Worm (Caenorhabditis elegans): ENCODE measurements around the gene atg-18.
A peak's percentile ranks its signal among the peaks of the same experiment; 100 is the strongest.

atg-18 gene

DNA sequence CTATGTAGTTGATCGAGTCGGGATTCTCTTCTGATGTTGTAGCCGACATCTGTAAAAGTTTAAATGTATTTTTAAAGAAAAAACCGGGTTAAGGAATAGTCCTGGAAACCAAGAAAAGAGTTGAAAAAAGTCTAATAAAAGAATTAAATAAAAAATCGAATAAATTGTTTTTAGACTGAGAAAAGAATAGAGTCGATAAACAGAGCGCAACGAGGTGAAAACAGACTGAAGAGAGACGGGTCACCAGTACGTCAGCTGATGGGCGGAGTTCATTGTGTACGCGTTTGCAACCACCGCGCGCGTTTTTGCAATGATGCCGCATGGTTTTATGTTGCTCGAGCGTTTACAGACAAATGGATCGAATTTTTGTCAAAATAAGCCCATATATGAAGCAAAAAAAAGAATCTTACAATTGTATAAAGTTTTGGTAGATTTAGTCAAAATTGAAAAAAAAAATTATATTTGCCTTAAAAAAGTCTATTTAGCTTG is at the start of gene atg-18:
Gene atg-18, minus strand, starts transcription at position 51 of the 489 bp plus-strand sequence.
- peak; percentile 58; the same call in 1 of the 2 replicates for TF ChIP-seq ztf-29 (GFP tag; IDR thresholded peaks at IDR 0.05)
- TF ChIP-seq tab-1 (GFP tag; IDR thresholded peaks at IDR 0.05): no peak
- peak; percentile 78 for TF ChIP-seq med-1 (GFP tag; optimal IDR thresholded peaks at IDR 0.05; ENCODE audit: insufficient read depth)
- no peak for TF ChIP-seq T22C8.4 (GFP tag; IDR thresholded peaks at IDR 0.05)
- TF ChIP-seq ref-1 (GFP tag; conservative IDR thresholded peaks at IDR 0.05): no peak
- no peak for TF ChIP-seq flt-1 (GFP tag; IDR thresholded peaks at IDR 0.05)
- TF ChIP-seq klf-2 (GFP tag; conservative IDR thresholded peaks at IDR 0.05): peak; percentile 51; the same call in 1 of the 2 replicates
- peak; percentile 68; the same call in 1 of the 2 replicates for TF ChIP-seq ztf-23 (GFP tag; IDR thresholded peaks at IDR 0.05)
- peak; percentile 2 for TF ChIP-seq cog-1 (tag; optimal IDR thresholded peaks at IDR 0.05)

DNA sequence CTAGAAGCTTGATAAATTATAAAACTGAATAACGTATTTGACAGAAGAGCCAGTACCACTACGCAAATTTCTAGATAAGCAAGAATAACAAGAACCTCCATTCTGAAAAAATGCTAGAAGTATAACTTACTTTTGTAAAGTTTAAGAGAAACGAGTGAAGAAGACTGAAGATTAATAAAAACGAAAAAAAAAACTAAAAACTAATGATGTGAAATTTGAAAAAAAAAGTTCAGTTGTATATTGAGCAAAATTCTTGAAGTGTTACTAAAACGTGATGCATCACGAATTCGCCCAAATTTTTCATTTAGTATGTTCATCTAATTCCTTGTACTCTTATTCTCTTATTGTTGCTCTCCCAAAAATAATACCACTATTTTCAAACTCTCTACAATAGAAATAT is 46.1 kb upstream of the atg-18 start, which contains the start of gene ZC190.6:
Gene ZC190.6, minus strand, starts transcription at position 101 of the 400 bp plus-strand sequence.
- no peak for TF ChIP-seq cog-1 (tag; optimal IDR thresholded peaks at IDR 0.05)
- no peak for TF ChIP-seq ztf-29 (GFP tag; IDR thresholded peaks at IDR 0.05)
- no peak for TF ChIP-seq ztf-23 (GFP tag; IDR thresholded peaks at IDR 0.05)
- TF ChIP-seq klf-2 (GFP tag; conservative IDR thresholded peaks at IDR 0.05): no peak
- no peak for TF ChIP-seq ref-1 (GFP tag; conservative IDR thresholded peaks at IDR 0.05)
- TF ChIP-seq med-1 (GFP tag; optimal IDR thresholded peaks at IDR 0.05; ENCODE audit: insufficient read depth): no peak
- TF ChIP-seq flt-1 (GFP tag; IDR thresholded peaks at IDR 0.05): no peak
- TF ChIP-seq tab-1 (GFP tag; IDR thresholded peaks at IDR 0.05): no peak
- no peak for TF ChIP-seq T22C8.4 (GFP tag; IDR thresholded peaks at IDR 0.05)

DNA sequence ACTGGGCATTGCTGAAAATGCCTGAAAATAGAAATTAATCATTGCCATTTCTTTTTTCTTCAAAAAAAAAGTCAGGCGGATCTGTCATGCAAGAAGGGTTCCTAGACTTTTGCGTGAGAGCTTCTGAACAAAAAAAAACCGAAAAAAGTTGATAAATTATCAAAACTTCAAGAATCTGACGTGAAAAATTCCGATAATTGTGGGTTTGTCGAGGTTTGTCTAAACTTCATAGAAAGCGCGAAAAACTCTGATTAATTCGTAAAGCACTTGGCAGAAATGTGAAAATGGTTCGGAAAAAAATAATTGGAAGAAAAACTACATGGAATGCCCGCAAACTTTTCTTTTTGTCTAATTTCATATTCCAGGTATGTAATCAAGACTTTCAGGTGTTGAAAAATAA is 42.4 kb upstream of the atg-18 start, which contains the start of gene ZC190.5:
Gene ZC190.5, minus strand, starts transcription at position 101 of the 400 bp plus-strand sequence.
- no peak for TF ChIP-seq ztf-29 (GFP tag; IDR thresholded peaks at IDR 0.05)
- no peak for TF ChIP-seq cog-1 (tag; optimal IDR thresholded peaks at IDR 0.05)
- TF ChIP-seq klf-2 (GFP tag; conservative IDR thresholded peaks at IDR 0.05): no peak
- no peak for TF ChIP-seq med-1 (GFP tag; optimal IDR thresholded peaks at IDR 0.05; ENCODE audit: insufficient read depth)
- TF ChIP-seq tab-1 (GFP tag; IDR thresholded peaks at IDR 0.05): no peak
- no peak for TF ChIP-seq ref-1 (GFP tag; conservative IDR thresholded peaks at IDR 0.05)
- TF ChIP-seq ztf-23 (GFP tag; IDR thresholded peaks at IDR 0.05): no peak
- no peak for TF ChIP-seq T22C8.4 (GFP tag; IDR thresholded peaks at IDR 0.05)
- no peak for TF ChIP-seq flt-1 (GFP tag; IDR thresholded peaks at IDR 0.05)

DNA sequence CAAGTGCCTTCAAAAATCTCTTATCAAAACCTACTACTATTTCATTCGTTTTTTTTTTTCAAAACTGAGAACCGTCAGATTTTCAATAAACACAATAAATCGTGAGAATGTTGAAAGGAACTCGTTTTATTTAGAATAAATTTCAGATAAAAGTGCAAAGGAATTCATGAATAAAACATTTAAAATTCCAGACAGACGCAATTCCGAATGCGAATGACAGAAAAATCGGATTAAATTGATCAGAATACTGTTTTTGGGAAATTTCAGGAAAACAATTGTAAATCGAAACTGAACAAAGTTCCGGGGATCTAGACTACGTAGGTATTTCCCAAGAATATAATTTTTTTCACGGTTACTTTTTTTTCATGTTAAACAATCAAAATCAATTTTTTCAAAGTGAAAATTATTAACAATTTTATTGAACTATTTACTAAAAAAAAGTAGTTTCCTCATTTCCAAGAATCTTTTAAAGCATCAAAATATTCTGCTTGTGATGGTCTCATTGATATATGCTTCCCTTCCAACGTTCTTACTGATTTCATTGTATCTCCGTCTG is 40.5 kb upstream of the atg-18 start:
- TF ChIP-seq ztf-29 (GFP tag; IDR thresholded peaks at IDR 0.05) (no peak), ref-1 (GFP tag; conservative IDR thresholded peaks at IDR 0.05) (no peak), klf-2 (GFP tag; conservative IDR thresholded peaks at IDR 0.05) (no peak)

DNA sequence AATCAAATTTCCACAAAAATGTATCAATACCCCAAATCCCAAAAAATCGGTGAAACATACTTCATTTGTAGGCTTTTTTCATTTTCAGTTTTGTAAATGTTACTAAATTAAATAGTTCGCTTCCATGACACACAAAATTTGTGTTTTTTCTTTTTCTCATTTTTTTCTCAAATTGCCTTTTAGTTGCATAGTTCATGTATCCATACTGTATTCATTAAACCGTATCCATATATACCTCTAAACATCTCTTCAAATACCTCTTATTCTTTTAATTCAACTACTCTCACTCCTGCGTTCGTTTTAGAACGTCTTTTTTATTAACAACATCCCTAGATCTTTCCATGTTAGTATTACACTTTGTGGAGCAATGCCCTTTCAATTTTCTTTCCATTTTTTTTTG is 39.6 kb upstream of the atg-18 start:
- TF ChIP-seq tab-1 (GFP tag; IDR thresholded peaks at IDR 0.05) (no peak), flt-1 (GFP tag; IDR thresholded peaks at IDR 0.05) (no peak), cog-1 (tag; optimal IDR thresholded peaks at IDR 0.05) (no peak), ref-1 (GFP tag; conservative IDR thresholded peaks at IDR 0.05) (no peak), ztf-23 (GFP tag; IDR thresholded peaks at IDR 0.05) (no peak), ztf-29 (GFP tag; IDR thresholded peaks at IDR 0.05) (no peak), T22C8.4 (GFP tag; IDR thresholded peaks at IDR 0.05) (no peak), klf-2 (GFP tag; conservative IDR thresholded peaks at IDR 0.05) (no peak), med-1 (GFP tag; optimal IDR thresholded peaks at IDR 0.05; ENCODE audit: insufficient read depth) (no peak)

DNA sequence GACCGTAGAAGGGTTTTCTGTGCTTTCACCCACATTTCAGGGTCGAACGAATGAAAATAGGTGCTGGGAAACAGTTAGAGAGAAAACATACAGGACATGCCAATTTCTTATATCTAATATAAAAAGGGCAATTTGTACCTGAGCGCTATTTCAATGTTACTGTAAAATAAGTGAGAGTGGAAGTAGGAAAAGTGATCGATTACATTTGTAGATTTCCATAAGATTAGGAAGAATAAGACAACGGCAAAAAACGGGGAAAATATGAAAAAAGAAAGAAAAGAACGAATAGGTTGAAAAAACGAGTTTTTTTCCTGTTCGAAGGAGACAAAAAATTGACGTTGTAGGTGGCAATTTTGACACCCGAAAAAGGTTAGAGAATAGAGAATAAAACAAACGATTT is 37.1 kb upstream of the atg-18 start:
- no peak for TF ChIP-seq ztf-29 (GFP tag; IDR thresholded peaks at IDR 0.05)

DNA sequence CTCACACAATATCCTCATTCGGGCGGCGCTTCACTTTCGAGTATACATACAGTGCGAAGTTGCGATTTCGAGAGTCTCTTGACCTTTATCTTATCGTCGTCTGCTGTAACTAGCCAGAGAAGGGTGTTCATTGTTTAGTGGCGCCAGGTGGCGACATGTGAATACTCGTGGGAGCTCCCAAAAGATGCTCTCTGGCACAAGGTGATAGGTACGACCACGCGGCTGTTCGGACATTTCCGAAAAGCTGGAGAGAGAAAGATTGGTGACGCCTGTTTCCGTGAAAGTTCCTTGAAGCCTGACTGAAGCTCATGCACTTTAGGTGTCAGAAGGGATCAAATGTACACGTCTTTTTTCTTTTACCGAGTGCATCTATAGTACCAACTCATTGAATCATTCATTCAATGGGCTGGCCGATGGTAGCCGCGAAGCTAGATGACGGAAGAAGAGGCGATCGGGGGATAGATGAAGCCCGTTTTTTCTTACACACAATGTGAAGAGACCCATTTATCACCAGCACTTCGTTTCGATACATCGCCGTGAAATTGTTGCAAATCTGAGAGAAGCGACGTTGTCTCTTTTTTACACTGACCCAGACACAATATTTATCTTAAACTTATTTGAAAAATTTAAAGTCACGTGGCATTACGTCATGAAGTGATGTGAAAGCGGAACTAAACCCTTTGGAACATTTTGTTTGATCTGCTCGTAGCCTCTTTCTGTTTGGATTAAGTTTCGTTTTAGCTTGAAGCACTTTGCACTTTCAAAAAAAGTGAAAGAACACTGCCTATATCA is 36.3 kb upstream of the atg-18 start:
- no peak for TF ChIP-seq flt-1 (GFP tag; IDR thresholded peaks at IDR 0.05)
- no peak for TF ChIP-seq ztf-23 (GFP tag; IDR thresholded peaks at IDR 0.05)
- no peak for TF ChIP-seq tab-1 (GFP tag; IDR thresholded peaks at IDR 0.05)
- TF ChIP-seq med-1 (GFP tag; optimal IDR thresholded peaks at IDR 0.05; ENCODE audit: insufficient read depth): no peak
- no peak for TF ChIP-seq ztf-29 (GFP tag; IDR thresholded peaks at IDR 0.05)
- TF ChIP-seq ref-1 (GFP tag; conservative IDR thresholded peaks at IDR 0.05): no peak
- TF ChIP-seq cog-1 (tag; optimal IDR thresholded peaks at IDR 0.05): no peak
- no peak for TF ChIP-seq klf-2 (GFP tag; conservative IDR thresholded peaks at IDR 0.05)
- TF ChIP-seq T22C8.4 (GFP tag; IDR thresholded peaks at IDR 0.05): no peak

DNA sequence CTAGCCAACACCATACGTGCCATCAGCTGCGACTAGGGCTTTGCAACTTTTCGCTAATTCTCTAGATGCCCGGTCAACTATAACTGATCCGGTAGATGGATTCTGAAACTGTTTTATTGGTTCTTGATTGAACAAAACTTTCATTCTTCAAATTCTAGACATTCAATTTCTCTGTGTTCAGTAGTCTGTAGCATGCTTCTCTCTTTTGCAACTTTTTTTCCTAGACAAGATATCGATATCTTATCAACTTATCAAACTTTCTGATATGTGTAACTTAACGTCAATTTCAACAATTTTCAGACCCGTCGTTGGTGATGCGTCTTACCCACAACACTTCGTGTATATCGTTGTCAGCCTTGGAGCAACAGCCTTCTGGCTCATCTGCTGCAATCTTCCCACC is 34.6 kb upstream of the atg-18 start, which contains the start of gene ZC190.4:
Gene ZC190.4, plus strand, starts transcription at position 301 of the 400 bp plus-strand sequence.
- TF ChIP-seq ztf-29 (GFP tag; IDR thresholded peaks at IDR 0.05) (no peak), ztf-23 (GFP tag; IDR thresholded peaks at IDR 0.05) (no peak), T22C8.4 (GFP tag; IDR thresholded peaks at IDR 0.05) (no peak), med-1 (GFP tag; optimal IDR thresholded peaks at IDR 0.05; ENCODE audit: insufficient read depth) (no peak), cog-1 (tag; optimal IDR thresholded peaks at IDR 0.05) (no peak), tab-1 (GFP tag; IDR thresholded peaks at IDR 0.05) (no peak), klf-2 (GFP tag; conservative IDR thresholded peaks at IDR 0.05) (no peak), flt-1 (GFP tag; IDR thresholded peaks at IDR 0.05) (no peak), ref-1 (GFP tag; conservative IDR thresholded peaks at IDR 0.05) (no peak)

DNA sequence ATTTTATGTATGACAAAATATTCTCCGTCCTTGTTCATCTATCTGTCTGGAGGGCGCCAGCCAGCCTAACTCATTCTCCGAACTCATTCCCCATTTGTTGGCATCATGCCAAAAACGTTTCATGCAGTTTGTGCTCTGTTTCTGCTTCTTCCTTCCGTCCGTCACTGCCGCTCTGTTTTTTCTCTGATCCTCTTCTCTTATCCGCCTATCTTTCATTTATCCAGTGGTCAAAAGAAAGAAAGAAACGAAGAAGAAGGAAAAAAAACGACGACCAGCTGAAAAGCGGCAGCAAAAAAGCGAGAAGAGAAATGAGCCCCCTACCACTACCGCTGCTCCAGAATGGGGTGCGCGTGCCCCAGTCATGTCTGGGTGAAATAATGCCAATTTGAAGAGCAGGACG is 31.9 kb upstream of the atg-18 start:
- no peak for TF ChIP-seq T22C8.4 (GFP tag; IDR thresholded peaks at IDR 0.05)
- TF ChIP-seq ztf-23 (GFP tag; IDR thresholded peaks at IDR 0.05): no peak
- TF ChIP-seq klf-2 (GFP tag; conservative IDR thresholded peaks at IDR 0.05): no peak
- no peak for TF ChIP-seq ref-1 (GFP tag; conservative IDR thresholded peaks at IDR 0.05)
- TF ChIP-seq cog-1 (tag; optimal IDR thresholded peaks at IDR 0.05): no peak
- no peak for TF ChIP-seq flt-1 (GFP tag; IDR thresholded peaks at IDR 0.05)
- TF ChIP-seq med-1 (GFP tag; optimal IDR thresholded peaks at IDR 0.05; ENCODE audit: insufficient read depth): no peak
- no peak for TF ChIP-seq ztf-29 (GFP tag; IDR thresholded peaks at IDR 0.05)
- no peak for TF ChIP-seq tab-1 (GFP tag; IDR thresholded peaks at IDR 0.05)

Data from whole organism, midembryonic.